Worm (Caenorhabditis elegans) whole organism, L3 larva: ENCODE measurements around the gene Y75B12B.13.
A peak's percentile ranks its signal among the peaks of the same experiment; 100 is the strongest.

Source experiments
- ZK546.5 ChIP-seq: sonication (generic microtip); optimal IDR thresholded peaks from 2 replicates; lab custom pipeline; 2017; ENCODE audit warnings: missing biosample characterization, missing genetic modification characterization
- aly-2 ChIP-seq: fragments of 150-350 bp; optimal IDR thresholded peaks from 2 replicates; lab custom pipeline; 2014; ENCODE audit warnings: missing biosample characterization, missing genetic modification characterization
- ama-1 ChIP-seq: fragments of 150-350 bp; optimal IDR thresholded peaks from 2 replicates; lab custom pipeline; 2018
- ceh-16 ChIP-seq: sonication (generic microtip); optimal IDR thresholded peaks from 2 replicates; lab custom pipeline; 2017; ENCODE audit warnings: missing biosample characterization, missing genetic modification characterization
- ceh-28 ChIP-seq: fragments of 150-350 bp; optimal IDR thresholded peaks from 2 replicates; lab custom pipeline; 2014; ENCODE audit warnings: missing biosample characterization, missing genetic modification reagents, missing genetic modification characterization
- ceh-82 ChIP-seq: fragments of 150-350 bp; optimal IDR thresholded peaks from 2 replicates; lab custom pipeline; 2014; ENCODE audit warnings: missing biosample characterization, missing genetic modification characterization
- ceh-9 ChIP-seq: sonication (generic microtip); optimal IDR thresholded peaks from 2 replicates; lab custom pipeline; 2018; ENCODE audit warnings: missing biosample characterization, missing genetic modification characterization
- daf-12 ChIP-seq: fragments of 150-350 bp; optimal IDR thresholded peaks from 2 replicates; lab custom pipeline; 2014; ENCODE audit warnings: missing biosample characterization, missing genetic modification reagents, missing genetic modification characterization
- egl-27 ChIP-seq: sonication (generic microtip); optimal IDR thresholded peaks from 4 replicates; lab custom pipeline; 2017; ENCODE audit warnings: missing biosample characterization, missing genetic modification reagents, missing genetic modification characterization
- elt-1 ChIP-seq: fragments of 150-350 bp; optimal IDR thresholded peaks from 2 replicates; lab custom pipeline; 2014; ENCODE audit warnings: missing biosample characterization, missing genetic modification characterization
- elt-2 ChIP-seq: sonication (generic microtip); optimal IDR thresholded peaks from 2 replicates; lab custom pipeline; 2016; ENCODE audit warnings: missing genetic modification reagents, mild to moderate bottlenecking, missing genetic modification characterization, missing compliant biosample characterization
- elt-3 ChIP-seq, 3 experiments: fragments of 150-350 bp in 1 of 3; sonication (generic microtip) in 2 of 3; optimal IDR thresholded peaks; 2 replicates in 2 of 3; 4 replicates in 1 of 3; lab custom pipeline; 2014 to 2017; ENCODE audit warnings: missing biosample characterization in 3 of 3, missing genetic modification characterization in 3 of 3
- eor-1 ChIP-seq, 2 experiments: fragments of 150-350 bp; optimal IDR thresholded peaks; 2 replicates each; lab custom pipeline; 2014 to 2018; ENCODE audit warnings: missing biosample characterization in 2 of 2, missing genetic modification characterization in 2 of 2
- fkh-10 ChIP-seq: sonication (generic microtip); optimal IDR thresholded peaks from 2 replicates; lab custom pipeline; 2017; ENCODE audit warnings: missing biosample characterization, missing genetic modification reagents, missing genetic modification characterization
- fos-1 ChIP-seq: fragments of 150-350 bp; optimal IDR thresholded peaks from 2 replicates; lab custom pipeline; 2014; ENCODE audit warnings: missing biosample characterization, missing genetic modification characterization
- hmg-11 ChIP-seq: sonication (generic microtip); optimal IDR thresholded peaks from 2 replicates; lab custom pipeline; 2016; ENCODE audit warnings: missing genetic modification characterization, missing compliant biosample characterization
- jun-1 ChIP-seq: fragments of 150-350 bp; optimal IDR thresholded peaks from 2 replicates; lab custom pipeline; 2014; ENCODE audit warnings: missing biosample characterization, missing genetic modification reagents, missing genetic modification characterization
- lin-15B ChIP-seq: fragments of 150-350 bp; optimal IDR thresholded peaks from 2 replicates; lab custom pipeline; 2014; ENCODE audit warnings: missing biosample characterization, missing genetic modification characterization
- lin-39 ChIP-seq: fragments of 150-350 bp; optimal IDR thresholded peaks from 2 replicates; lab custom pipeline; 2018; ENCODE audit warnings: missing biosample characterization, missing genetic modification reagents, missing genetic modification characterization
- lsy-12 ChIP-seq: sonication (generic microtip); optimal IDR thresholded peaks from 2 replicates; lab custom pipeline; 2016; ENCODE audit warnings: mild to moderate bottlenecking, missing genetic modification characterization, missing compliant biosample characterization
- mdl-1 ChIP-seq: fragments of 150-350 bp; optimal IDR thresholded peaks from 2 replicates; lab custom pipeline; 2014; ENCODE audit warnings: missing biosample characterization, missing genetic modification characterization
- nfya-1 ChIP-seq: sonication (generic microtip); optimal IDR thresholded peaks from 2 replicates; lab custom pipeline; 2017; ENCODE audit warnings: missing genetic modification characterization, mild to moderate bottlenecking, missing compliant biosample characterization, antibody characterized with exemption, moderate library complexity; ENCODE audit not compliant: insufficient read depth
- nhr-12 ChIP-seq: fragments of 150-350 bp; optimal IDR thresholded peaks from 2 replicates; lab custom pipeline; 2014; ENCODE audit warnings: missing biosample characterization, missing genetic modification characterization
- nhr-23 ChIP-seq: fragments of 150-350 bp; optimal IDR thresholded peaks from 2 replicates; lab custom pipeline; 2014; ENCODE audit warnings: missing biosample characterization, missing genetic modification reagents, missing genetic modification characterization
- nhr-237 ChIP-seq: fragments of 150-350 bp; optimal IDR thresholded peaks from 2 replicates; lab custom pipeline; 2014; ENCODE audit warnings: missing biosample characterization, missing genetic modification characterization
- nhr-25 ChIP-seq: sonication (generic microtip); optimal IDR thresholded peaks from 2 replicates; lab custom pipeline; 2017; ENCODE audit warnings: missing biosample characterization, missing genetic modification characterization
- nhr-43 ChIP-seq: sonication (generic microtip); optimal IDR thresholded peaks from 2 replicates; lab custom pipeline; 2016; ENCODE audit warnings: mild to moderate bottlenecking, missing genetic modification characterization, missing compliant biosample characterization; ENCODE audit not compliant: poor library complexity, severe bottlenecking
- nhr-76 ChIP-seq: fragments of 150-350 bp; sonication (generic microtip); optimal IDR thresholded peaks from 5 replicates; lab custom pipeline; 2014; ENCODE audit warnings: missing biosample characterization, missing genetic modification characterization
- nhr-77 ChIP-seq: fragments of 150-350 bp; optimal IDR thresholded peaks from 2 replicates; lab custom pipeline; 2014; ENCODE audit warnings: missing biosample characterization, missing genetic modification characterization
- pha-4 ChIP-seq: fragments of 150-350 bp; optimal IDR thresholded peaks from 2 replicates; lab custom pipeline; 2014; ENCODE audit warnings: missing biosample characterization, missing genetic modification reagents, missing genetic modification characterization
- pqm-1 ChIP-seq: fragments of 150-350 bp; optimal IDR thresholded peaks from 2 replicates; lab custom pipeline; 2017; ENCODE audit warnings: missing biosample characterization, missing genetic modification characterization, inconsistent platforms
- skn-1 ChIP-seq: fragments of 150-350 bp; optimal IDR thresholded peaks from 2 replicates; lab custom pipeline; 2014; ENCODE audit warnings: missing biosample characterization, missing genetic modification characterization
- snpc-4 ChIP-seq: fragments of 150-350 bp; optimal IDR thresholded peaks from 2 replicates; lab custom pipeline; 2014; ENCODE audit warnings: missing biosample characterization, missing genetic modification characterization
- tbx-2 ChIP-seq: sonication (generic microtip); optimal IDR thresholded peaks from 2 replicates; lab custom pipeline; 2016; ENCODE audit warnings: mild to moderate bottlenecking, missing genetic modification characterization, missing compliant biosample characterization
- unc-39 ChIP-seq: sonication (generic microtip); optimal IDR thresholded peaks from 4 replicates; lab custom pipeline; 2017; ENCODE audit warnings: missing biosample characterization, missing genetic modification characterization
- zag-1 ChIP-seq: fragments of 150-350 bp; optimal IDR thresholded peaks from 2 replicates; lab custom pipeline; 2014; ENCODE audit warnings: missing biosample characterization, missing genetic modification characterization
- ztf-4 ChIP-seq: fragments of 150-350 bp; optimal IDR thresholded peaks from 2 replicates; lab custom pipeline; 2014; ENCODE audit warnings: missing biosample characterization, missing genetic modification characterization

The Y75B12B.13 gene

ce11 chrV:15197955-15198354 is 4.1 kb upstream of the Y75B12B.13 start, which contains the start of gene srw-1:
Gene srw-1, plus strand, starts transcription at chrV:15198255.
- TF ChIP-seq elt-2 (tag; lab: Kevin White, UChicago) (peak; percentile 1), eor-1 (tag; optimal IDR thresholded peaks at IDR 0.05; lab: Kevin White, UChicago) (no peak)

ce11 chrV:15192377-15192776 is 1.4 kb downstream of the Y75B12B.13 start, which contains the start of gene plc-2:
Gene plc-2, plus strand, starts transcription at chrV:15192572.
- no peak for TF ChIP-seq nhr-25 (tag; lab: Kevin White, UChicago)
- TF ChIP-seq tbx-2 (tag; lab: Kevin White, UChicago), result no peak
- no peak for TF ChIP-seq fkh-10 (GFP tag; lab: Kevin White, UChicago)
- TF ChIP-seq ceh-28 (tag; lab: Kevin White, UChicago), result no peak
- TF ChIP-seq nhr-23 (tag; lab: Kevin White, UChicago), result no peak
- TF ChIP-seq skn-1, result no peak
- TF ChIP-seq daf-12 (tag; lab: Kevin White, UChicago), result no peak
- TF ChIP-seq aly-2 (tag; lab: Kevin White, UChicago), result no peak
- no peak for TF ChIP-seq nhr-237 (tag; lab: Kevin White, UChicago)
- no peak for TF ChIP-seq ceh-16 (tag; lab: Kevin White, UChicago)
- TF ChIP-seq mdl-1 (tag; lab: Kevin White, UChicago), result no peak
- peak; percentile 78 for TF ChIP-seq pqm-1 (tag; lab: Kevin White, UChicago)
- peak; percentile 47 for TF ChIP-seq jun-1 (tag; lab: Kevin White, UChicago)
- peak; percentile 44 for TF ChIP-seq pha-4
- TF ChIP-seq snpc-4 (tag; lab: Kevin White, UChicago), result no peak
- TF ChIP-seq nhr-76 (tag; lab: Kevin White, UChicago), result no peak
- peak; percentile 82 for TF ChIP-seq elt-2 (tag; lab: Kevin White, UChicago)

- TF ChIP-seq nhr-12 (tag; lab: Kevin White, UChicago) (no peak), skn-1 (no peak), unc-39 (no peak), nfya-1 (no peak), ceh-82 (no peak), zag-1 (tag; lab: Kevin White, UChicago) (no peak), egl-27 (tag; lab: Kevin White, UChicago) (no peak), lin-39 (tag; lab: Kevin White, UChicago) (no peak), ceh-9 (tag; lab: Kevin White, UChicago) (no peak), mdl-1 (tag; lab: Kevin White, UChicago) (no peak)
- TF ChIP-seq, all 47 proteins: peak for 0
These were observed 1.8 kb downstream of the Y75B12B.13 start for ce11 chrV:15191971-15192370.

- peak; percentile 75 for TF ChIP-seq nhr-43 (tag; lab: Kevin White, UChicago)
- TF ChIP-seq elt-1 (tag; lab: Kevin White, UChicago), result no peak
- peak; percentile 81 for TF ChIP-seq skn-1
- TF ChIP-seq ceh-82, result peak; percentile 10
- TF ChIP-seq hmg-11 (tag; lab: Kevin White, UChicago), result peak; percentile 76
- peak; percentile 72 for TF ChIP-seq ztf-4 (tag; lab: Kevin White, UChicago)
- peak; percentile 87 for TF ChIP-seq lsy-12 (tag; lab: Kevin White, UChicago)
- peak; percentile 82 for TF ChIP-seq tbx-2 (tag; lab: Kevin White, UChicago)
- no peak for TF ChIP-seq fkh-10 (GFP tag; lab: Kevin White, UChicago)
- TF ChIP-seq lin-39 (tag; lab: Kevin White, UChicago), result peak; percentile 76
- TF ChIP-seq elt-2 (tag; lab: Kevin White, UChicago), result peak; percentile 69
- no peak for TF ChIP-seq ZK546.5 (tag; lab: Kevin White, UChicago)
- TF ChIP-seq lin-15B (tag; lab: Kevin White, UChicago), result peak; percentile 54
- TF ChIP-seq nhr-25 (tag; lab: Kevin White, UChicago), result peak; percentile 84
- peak; percentile 61 for TF ChIP-seq fos-1 (tag; lab: Kevin White, UChicago)
- TF ChIP-seq elt-3 (tag; optimal IDR thresholded peaks at IDR 0.05; lab: Kevin White, UChicago), result no peak
- TF ChIP-seq nfya-1, result peak; percentile 71
- TF ChIP-seq nhr-77 (tag; lab: Kevin White, UChicago), result peak; percentile 34
- peak; percentile 94 for TF ChIP-seq ama-1
- peak; percentile 42 for TF ChIP-seq pqm-1 (tag; lab: Kevin White, UChicago)
- peak; percentile 40 for TF ChIP-seq jun-1 (tag; lab: Kevin White, UChicago)
- peak; percentile 45 for TF ChIP-seq nhr-23 (tag; lab: Kevin White, UChicago)
- TF ChIP-seq pha-4, result peak; percentile 74
- TF ChIP-seq nhr-76 (tag; lab: Kevin White, UChicago), result no peak
- peak; percentile 45 for TF ChIP-seq aly-2 (tag; lab: Kevin White, UChicago)
These were observed 2.9 kb downstream of the Y75B12B.13 start, which contains the start of gene Y75B12B.11 for ce11 chrV:15190903-15191302. Gene Y75B12B.11, plus strand, starts transcription at chrV:15191296.
